Worm (Caenorhabditis elegans) whole organism, L2 larva: ENCODE data around the gene rpl-38.

Source experiments
- C34F6.9 ChIP-seq: fragments of 150-350 bp; optimal IDR thresholded peaks from 2 replicates; lab custom pipeline; 2014; ENCODE audit warnings: missing biosample characterization, missing genetic modification characterization
- F13H6.1 ChIP-seq: sonication (generic microtip); optimal IDR thresholded peaks from 2 replicates; lab custom pipeline; 2016; ENCODE audit warnings: missing genetic modification characterization, missing compliant biosample characterization
- R02D3.7 ChIP-seq: fragments of 150-350 bp; optimal IDR thresholded peaks from 2 replicates; lab custom pipeline; 2014; ENCODE audit warnings: missing biosample characterization, missing genetic modification characterization
- Y55F3AM.14 ChIP-seq: fragments of 200-800 bp; sonication (Bioruptor generic); optimal IDR thresholded peaks from 2 replicates; lab custom pipeline; 2018; ENCODE audit warnings: mild to moderate bottlenecking, missing genetic modification characterization, missing compliant biosample characterization
- ZK546.5 ChIP-seq: sonication (generic microtip); optimal IDR thresholded peaks from 2 replicates; lab custom pipeline; 2017; ENCODE audit warnings: missing biosample characterization, missing genetic modification characterization
- alr-1 ChIP-seq: fragments of 150-350 bp; optimal IDR thresholded peaks from 2 replicates; lab custom pipeline; 2014; ENCODE audit warnings: missing biosample characterization, missing genetic modification characterization
- aly-2 ChIP-seq: fragments of 150-350 bp; optimal IDR thresholded peaks from 2 replicates; lab custom pipeline; 2014; ENCODE audit warnings: missing biosample characterization, missing genetic modification characterization
- ama-1 ChIP-seq: fragments of 150-350 bp; optimal IDR thresholded peaks from 2 replicates; lab custom pipeline; 2018; ENCODE audit warnings: inconsistent platforms
- blmp-1 ChIP-seq: sonication (generic microtip); optimal IDR thresholded peaks from 2 replicates; lab custom pipeline; 2017; ENCODE audit warnings: missing genetic modification characterization, mild to moderate bottlenecking, missing compliant biosample characterization, antibody characterized with exemption, moderate library complexity; ENCODE audit not compliant: insufficient read depth
- ceh-16 ChIP-seq: fragments of 150-350 bp; optimal IDR thresholded peaks from 2 replicates; lab custom pipeline; 2014; ENCODE audit warnings: missing biosample characterization, missing genetic modification characterization
- crh-2 ChIP-seq: sonication (generic microtip); optimal IDR thresholded peaks from 2 replicates; lab custom pipeline; 2017; ENCODE audit warnings: missing biosample characterization, missing genetic modification characterization
- dmd-4 ChIP-seq: sonication (generic microtip); optimal IDR thresholded peaks from 2 replicates; lab custom pipeline; 2017; ENCODE audit warnings: missing biosample characterization, missing genetic modification characterization
- egl-27 ChIP-seq: sonication (generic microtip); optimal IDR thresholded peaks from 3 replicates; lab custom pipeline; 2017; ENCODE audit warnings: missing biosample characterization, missing genetic modification reagents, missing genetic modification characterization
- elt-1 ChIP-seq: fragments of 150-350 bp; optimal IDR thresholded peaks from 2 replicates; lab custom pipeline; 2014; ENCODE audit warnings: missing biosample characterization, missing genetic modification characterization
- fos-1 ChIP-seq: fragments of 150-350 bp; optimal IDR thresholded peaks from 2 replicates; lab custom pipeline; 2014; ENCODE audit warnings: missing biosample characterization, missing genetic modification characterization
- gmeb-1 ChIP-seq: fragments of 150-350 bp; optimal IDR thresholded peaks from 2 replicates; lab custom pipeline; 2014; ENCODE audit warnings: missing biosample characterization, missing genetic modification characterization
- lin-11 ChIP-seq: fragments of 150-350 bp; sonication (generic microtip); optimal IDR thresholded peaks from 2 replicates; lab custom pipeline; 2014; ENCODE audit warnings: missing biosample characterization, missing genetic modification characterization, inconsistent platforms, mixed read lengths
- lin-13 ChIP-seq: fragments of 150-350 bp; optimal IDR thresholded peaks from 2 replicates; lab custom pipeline; 2014; ENCODE audit warnings: missing biosample characterization, missing genetic modification reagents, missing genetic modification characterization
- lin-39 ChIP-seq: fragments of 150-350 bp; optimal IDR thresholded peaks from 2 replicates; lab custom pipeline; 2014; ENCODE audit warnings: missing biosample characterization, missing genetic modification reagents, missing genetic modification characterization
- lsy-2 ChIP-seq, 2 experiments: fragments of 150-350 bp in 1 of 2; sonication (generic microtip) in 1 of 2; optimal IDR thresholded peaks; 2 replicates each; lab custom pipeline; 2014 to 2017; ENCODE audit warnings: missing biosample characterization in 2 of 2, missing genetic modification characterization in 2 of 2
- mab-5 ChIP-seq: fragments of 150-350 bp; optimal IDR thresholded peaks from 2 replicates; lab custom pipeline; 2014; ENCODE audit warnings: missing biosample characterization, missing genetic modification characterization
- mbf-1 ChIP-seq: sonication (generic microtip); optimal IDR thresholded peaks from 2 replicates; lab custom pipeline; 2017; ENCODE audit warnings: missing biosample characterization, missing genetic modification characterization
- mdl-1 ChIP-seq, 2 experiments: fragments of 150-350 bp in 1 of 2; sonication (generic microtip) in 1 of 2; optimal IDR thresholded peaks; 2 replicates each; lab custom pipeline; 2017; ENCODE audit warnings: missing biosample characterization in 2 of 2, missing genetic modification characterization in 2 of 2
- nhr-10 ChIP-seq: sonication (generic microtip); optimal IDR thresholded peaks from 2 replicates; lab custom pipeline; 2017; ENCODE audit warnings: missing biosample characterization, missing genetic modification characterization
- nhr-11 ChIP-seq: fragments of 150-350 bp; optimal IDR thresholded peaks from 2 replicates; lab custom pipeline; 2014; ENCODE audit warnings: missing biosample characterization, missing genetic modification characterization
- nhr-12 ChIP-seq: fragments of 150-350 bp; optimal IDR thresholded peaks from 2 replicates; lab custom pipeline; 2014; ENCODE audit warnings: missing biosample characterization, missing genetic modification characterization
- nhr-129 ChIP-seq: fragments of 150-350 bp; optimal IDR thresholded peaks from 2 replicates; lab custom pipeline; 2014; ENCODE audit warnings: missing biosample characterization, missing genetic modification characterization
- nhr-21 ChIP-seq: fragments of 150-350 bp; optimal IDR thresholded peaks from 2 replicates; lab custom pipeline; 2014; ENCODE audit warnings: missing biosample characterization, missing genetic modification characterization
- nhr-23 ChIP-seq: fragments of 150-350 bp; optimal IDR thresholded peaks from 2 replicates; lab custom pipeline; 2014; ENCODE audit warnings: missing biosample characterization, missing genetic modification reagents, missing genetic modification characterization
- nhr-25 ChIP-seq: fragments of 150-350 bp; sonication (generic microtip); optimal IDR thresholded peaks from 3 replicates; lab custom pipeline; 2014; ENCODE audit warnings: missing biosample characterization, missing genetic modification characterization
- nhr-77 ChIP-seq: fragments of 150-350 bp; optimal IDR thresholded peaks from 2 replicates; lab custom pipeline; 2014; ENCODE audit warnings: missing biosample characterization, missing genetic modification characterization
- peb-1 ChIP-seq: fragments of 150-350 bp; optimal IDR thresholded peaks from 2 replicates; lab custom pipeline; 2014; ENCODE audit warnings: missing biosample characterization, missing genetic modification characterization
- skn-1 ChIP-seq: sonication (generic microtip); optimal IDR thresholded peaks from 2 replicates; lab custom pipeline; 2017; ENCODE audit warnings: missing biosample characterization, missing genetic modification characterization
- sma-3 ChIP-seq: sonication (generic microtip); optimal IDR thresholded peaks from 2 replicates; lab custom pipeline; 2016; ENCODE audit warnings: missing genetic modification reagents, missing genetic modification characterization, missing compliant biosample characterization
- sma-9 ChIP-seq, 2 experiments: fragments of 150-350 bp in 1 of 2; sonication (generic microtip) in 1 of 2; optimal IDR thresholded peaks; 2 replicates each; lab custom pipeline; 2014 to 2016; ENCODE audit warnings: missing genetic modification characterization in 2 of 2, mild to moderate bottlenecking in 1 of 2, missing biosample characterization in 1 of 2, missing compliant biosample characterization in 1 of 2, missing genetic modification reagents in 1 of 2, moderate library complexity in 1 of 2
- unc-39 ChIP-seq: fragments of 150-350 bp; optimal IDR thresholded peaks from 2 replicates; lab custom pipeline; 2014; ENCODE audit warnings: missing biosample characterization, missing genetic modification characterization
- unc-55 ChIP-seq: fragments of 150-350 bp; sonication (generic microtip); optimal IDR thresholded peaks from 3 replicates; lab custom pipeline; 2014; ENCODE audit warnings: missing biosample characterization, missing genetic modification reagents, missing genetic modification characterization
- unc-62 ChIP-seq: fragments of 150-350 bp; optimal IDR thresholded peaks from 2 replicates; lab custom pipeline; 2014; ENCODE audit warnings: missing biosample characterization, missing genetic modification reagents, missing genetic modification characterization
- zag-1 ChIP-seq: fragments of 150-350 bp; optimal IDR thresholded peaks from 2 replicates; lab custom pipeline; 2014; ENCODE audit warnings: missing biosample characterization, missing genetic modification characterization
- ztf-1 ChIP-seq: fragments of 200-800 bp; sonication (Bioruptor generic); conservative IDR thresholded peaks from 2 replicates; pipeline ENCODE4 v1.3.6; 2022; ENCODE audit warnings: missing genetic modification characterization, missing compliant biosample characterization
- ztf-11 ChIP-seq: sonication (generic microtip); optimal IDR thresholded peaks from 2 replicates; lab custom pipeline; 2017; ENCODE audit warnings: missing biosample characterization, missing genetic modification characterization
- ztf-4 ChIP-seq: fragments of 150-350 bp; optimal IDR thresholded peaks from 2 replicates; lab custom pipeline; 2014; ENCODE audit warnings: missing biosample characterization, missing genetic modification characterization

rpl-38 gene

DNA sequence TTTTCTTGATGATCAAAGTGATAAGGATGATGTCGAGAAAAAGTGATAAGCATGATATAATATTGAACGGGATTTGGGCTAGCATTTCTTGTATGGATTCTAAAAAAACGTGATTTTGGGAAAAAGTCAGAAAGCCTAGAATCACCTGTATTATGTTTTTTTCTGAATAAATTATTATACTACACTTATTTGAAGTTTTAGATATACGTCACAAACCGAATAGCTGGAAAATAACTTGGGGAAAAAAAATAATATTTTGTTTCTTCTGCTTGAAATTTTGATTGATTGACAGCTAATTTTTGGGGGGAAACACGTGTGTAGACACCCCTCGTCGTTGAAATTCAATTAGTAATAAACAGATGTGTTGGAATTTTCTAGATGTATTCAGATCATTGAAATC is 19.4 kb upstream of the rpl-38 start, which contains the start of gene str-264:
Gene str-264 (minus strand): TSS at position 101 of the 400 bp plus-strand sequence.
- no peak for TF ChIP-seq unc-62 (GFP tag; lab: Kevin White, UChicago)
- TF ChIP-seq peb-1 (tag; lab: Kevin White, UChicago) = no peak
- no peak for TF ChIP-seq nhr-10 (tag; lab: Kevin White, UChicago)
- TF ChIP-seq egl-27 (tag; lab: Kevin White, UChicago) = no peak
- no peak for TF ChIP-seq blmp-1 (tag; lab: Kevin White, UChicago)
- TF ChIP-seq skn-1 (tag; lab: Kevin White, UChicago) = no peak
- no peak for TF ChIP-seq nhr-25 (tag; lab: Kevin White, UChicago)
- TF ChIP-seq ztf-1 (GFP tag; lab: Robert Waterston, UW) = no peak
- no peak for TF ChIP-seq nhr-129 (tag; lab: Kevin White, UChicago)
- no peak for TF ChIP-seq dmd-4 (tag; lab: Kevin White, UChicago)
- TF ChIP-seq nhr-23 (tag; lab: Kevin White, UChicago) = no peak

DNA sequence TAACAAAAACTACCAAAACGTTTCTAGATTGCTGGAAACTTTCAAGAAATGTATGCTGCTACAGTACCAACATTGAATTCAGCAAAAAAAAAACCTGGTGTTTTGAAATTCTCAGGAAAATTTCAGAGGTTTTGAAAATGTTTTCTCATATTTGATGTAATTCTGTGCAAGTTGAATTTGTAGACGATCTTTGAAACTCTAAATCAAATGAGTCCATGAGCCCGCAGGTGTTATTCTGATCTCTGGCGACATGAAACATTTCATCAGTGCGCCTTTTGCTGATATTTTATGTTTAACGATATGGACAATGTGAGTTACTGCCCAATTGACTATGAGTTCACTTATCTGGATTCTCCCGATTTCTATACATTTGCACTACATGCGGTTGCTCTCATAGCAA is 18.3 kb upstream of the rpl-38 start, which contains the start of gene srh-218:
Gene srh-218 (plus strand): TSS at position 301 of the 400 bp plus-strand sequence.
- TF ChIP-seq nhr-129 (tag; lab: Kevin White, UChicago) (no peak), mdl-1 (tag; optimal IDR thresholded peaks at IDR 0.05; lab: Kevin White, UChicago) (no peak), nhr-25 (tag; lab: Kevin White, UChicago) (no peak), ztf-11 (no peak)

DNA sequence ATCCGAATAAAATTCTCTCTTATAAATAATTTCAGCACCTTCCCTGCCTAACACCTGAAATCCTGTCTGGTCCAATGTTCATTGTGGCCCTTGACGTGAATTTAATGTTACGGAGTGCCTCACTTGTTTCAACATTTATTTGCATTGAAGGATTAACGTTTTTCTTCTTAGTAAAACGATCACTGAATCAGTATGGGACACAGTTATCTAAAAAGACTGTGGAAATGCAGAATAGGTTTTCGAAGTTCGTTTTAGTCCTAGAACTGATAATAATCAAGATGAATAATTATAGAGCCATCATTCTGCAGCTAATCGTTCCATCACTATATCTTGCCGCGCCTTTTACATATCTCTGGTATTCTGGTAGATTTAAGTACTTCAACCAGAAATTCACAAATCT is 16.8 kb upstream of the rpl-38 start, which contains the start of gene srh-219:
Gene srh-219 (plus strand): TSS at position 301 of the 400 bp plus-strand sequence.
- TF ChIP-seq mab-5 (no peak), skn-1 (tag; lab: Kevin White, UChicago) (no peak), lin-13 (GFP tag; lab: Kevin White, UChicago) (no peak), zag-1 (tag; lab: Kevin White, UChicago) (no peak), ztf-4 (tag; lab: Kevin White, UChicago) (no peak), unc-39 (tag; lab: Kevin White, UChicago) (no peak), crh-2 (tag; lab: Kevin White, UChicago) (no peak), dmd-4 (tag; lab: Kevin White, UChicago) (no peak), mdl-1 (tag; optimal IDR thresholded peaks at IDR 0.05; lab: Kevin White, UChicago) (no peak), fos-1 (no peak), lsy-2 (tag; optimal IDR thresholded peaks at IDR 0.05; lab: Kevin White, UChicago) (no peak), ZK546.5 (no peak), blmp-1 (tag; lab: Kevin White, UChicago) (no peak), nhr-12 (tag; lab: Kevin White, UChicago) (no peak), mbf-1 (no peak), sma-3 (no peak), alr-1 (tag; lab: Kevin White, UChicago) (no peak), egl-27 (tag; lab: Kevin White, UChicago) (no peak), ama-1 (lab: Kevin White, UChicago) (no peak), sma-9 (GFP tag; optimal IDR thresholded peaks at IDR 0.05; lab: Kevin White, UChicago) (no peak), sma-9 (tag; optimal IDR thresholded peaks at IDR 0.05; lab: Kevin White, UChicago) (no peak)

- TF ChIP-seq nhr-129 (tag; lab: Kevin White, UChicago) (peak; percentile 52), nhr-10 (tag; lab: Kevin White, UChicago) (no peak), ceh-16 (tag; lab: Kevin White, UChicago) (no peak), F13H6.1 (tag; lab: Kevin White, UChicago) (peak; percentile 82), gmeb-1 (tag; lab: Kevin White, UChicago) (peak; percentile 68), elt-1 (tag; lab: Kevin White, UChicago) (no peak), lin-13 (GFP tag; lab: Kevin White, UChicago) (no peak), unc-62 (GFP tag; lab: Kevin White, UChicago) (no peak), crh-2 (tag; lab: Kevin White, UChicago) (peak; percentile 42), sma-9 (GFP tag; optimal IDR thresholded peaks at IDR 0.05; lab: Kevin White, UChicago) (peak; percentile 72), sma-9 (tag; optimal IDR thresholded peaks at IDR 0.05; lab: Kevin White, UChicago) (no peak), ztf-1 (GFP tag; lab: Robert Waterston, UW) (no peak), egl-27 (tag; lab: Kevin White, UChicago) (peak; percentile 22), C34F6.9 (tag; lab: Kevin White, UChicago) (no peak), R02D3.7 (tag; lab: Kevin White, UChicago) (no peak), lin-39 (tag; lab: Kevin White, UChicago) (no peak), skn-1 (tag; lab: Kevin White, UChicago) (peak; percentile 17), zag-1 (tag; lab: Kevin White, UChicago) (no peak), nhr-23 (tag; lab: Kevin White, UChicago) (no peak), unc-55 (GFP tag; lab: Kevin White, UChicago) (no peak), lin-11 (tag; lab: Kevin White, UChicago) (no peak), fos-1 (peak; percentile 90), dmd-4 (tag; lab: Kevin White, UChicago) (no peak), aly-2 (no peak), alr-1 (tag; lab: Kevin White, UChicago) (no peak), ZK546.5 (no peak), blmp-1 (tag; lab: Kevin White, UChicago) (no peak), mdl-1 (tag; optimal IDR thresholded peaks at IDR 0.05; lab: Kevin White, UChicago) (no peak), nhr-77 (tag; lab: Kevin White, UChicago) (no peak), Y55F3AM.14 (no peak), nhr-21 (no peak), ama-1 (lab: Kevin White, UChicago) (no peak), nhr-11 (no peak), ztf-4 (tag; lab: Kevin White, UChicago) (no peak)
Measured at ce11 chrV:15497731-15498130, 14.2 kb upstream of the rpl-38 start.
